Worm (Caenorhabditis elegans) whole organism, early embryonic: Measurements from ENCODE around the gene nhr-118.

ENCODE experiments used
- B0310.2 ChIP-seq: sonication (generic microtip); optimal IDR thresholded peaks from 2 replicates; lab custom pipeline; 2016; ENCODE audit warnings: mild to moderate bottlenecking, missing genetic modification characterization, missing compliant biosample characterization
- F13C5.2 ChIP-seq: sonication (generic microtip); optimal IDR thresholded peaks from 2 replicates; lab custom pipeline; 2017; ENCODE audit warnings: mild to moderate bottlenecking, missing genetic modification characterization, inconsistent platforms, missing compliant biosample characterization
- aly-1 ChIP-seq: sonication (generic microtip); optimal IDR thresholded peaks from 2 replicates; lab custom pipeline; 2016; ENCODE audit warnings: missing genetic modification characterization, missing compliant biosample characterization
- ama-1 ChIP-seq: fragments of 150-350 bp; optimal IDR thresholded peaks from 2 replicates; lab custom pipeline; 2014
- ceh-13 ChIP-seq: fragments of 200-800 bp; sonication (Bioruptor generic); optimal IDR thresholded peaks from 2 replicates; lab custom pipeline; 2018; ENCODE audit warnings: mild to moderate bottlenecking, missing genetic modification characterization, missing compliant biosample characterization
- ceh-36 ChIP-seq: sonication (generic microtip); optimal IDR thresholded peaks from 2 replicates; lab custom pipeline; 2016; ENCODE audit warnings: missing genetic modification characterization, inconsistent platforms, missing compliant biosample characterization
- ets-7 ChIP-seq: sonication (generic microtip); optimal IDR thresholded peaks from 2 replicates; lab custom pipeline; 2016; ENCODE audit warnings: missing genotype, missing genetic modification characterization, missing compliant biosample characterization
- flt-1 ChIP-seq: fragments of 200-800 bp; sonication (Bioruptor generic); IDR thresholded peaks from 2 replicates; pipeline ENCODE4 v1.3.6; 2022; ENCODE audit warnings: missing genetic modification characterization, missing compliant biosample characterization
- hmbx-1 ChIP-seq: sonication (generic microtip); optimal IDR thresholded peaks from 2 replicates; lab custom pipeline; 2016; ENCODE audit warnings: mild to moderate bottlenecking, missing genetic modification characterization, missing compliant biosample characterization
- hmg-4 ChIP-seq: fragments of 200-800 bp; sonication (Bioruptor generic); optimal IDR thresholded peaks from 2 replicates; lab custom pipeline; 2018; ENCODE audit warnings: mild to moderate bottlenecking, missing genetic modification characterization, missing compliant biosample characterization
- hnd-1 ChIP-seq: sonication (generic microtip); optimal IDR thresholded peaks from 2 replicates; lab custom pipeline; 2016; ENCODE audit warnings: missing genetic modification characterization, missing compliant biosample characterization
- pes-1 ChIP-seq: fragments of 200-800 bp; sonication (Bioruptor generic); IDR thresholded peaks from 2 replicates; pipeline ENCODE4 v1.3.6; 2022; ENCODE audit warnings: missing genetic modification reagents, missing genetic modification characterization, missing compliant biosample characterization
- scrt-1 ChIP-seq: fragments of 200-800 bp; sonication (Bioruptor generic); IDR thresholded peaks from 2 replicates; pipeline ENCODE4 v1.3.6; 2022; ENCODE audit warnings: missing genetic modification characterization, missing compliant biosample characterization
- sea-1 ChIP-seq: fragments of 200-800 bp; sonication (Bioruptor generic); conservative IDR thresholded peaks from 2 replicates; pipeline ENCODE4 v1.3.6; 2022; ENCODE audit warnings: missing genetic modification characterization, missing compliant biosample characterization
- tbx-11 ChIP-seq: fragments of 200-800 bp; sonication (Bioruptor generic); IDR thresholded peaks from 2 replicates; pipeline ENCODE4 v1.3.6; 2022; ENCODE audit warnings: missing genetic modification characterization, missing compliant biosample characterization
- tbx-37 ChIP-seq: fragments of 200-800 bp; sonication (Bioruptor generic); conservative IDR thresholded peaks from 2 replicates; pipeline ENCODE4 v1.3.6; 2022; ENCODE audit warnings: missing genetic modification reagents, missing genetic modification characterization, missing compliant biosample characterization
- tra-4 ChIP-seq: sonication (generic microtip); optimal IDR thresholded peaks from 2 replicates; lab custom pipeline; 2017; ENCODE audit warnings: missing genetic modification characterization, missing compliant biosample characterization

The nhr-118 gene

DNA sequence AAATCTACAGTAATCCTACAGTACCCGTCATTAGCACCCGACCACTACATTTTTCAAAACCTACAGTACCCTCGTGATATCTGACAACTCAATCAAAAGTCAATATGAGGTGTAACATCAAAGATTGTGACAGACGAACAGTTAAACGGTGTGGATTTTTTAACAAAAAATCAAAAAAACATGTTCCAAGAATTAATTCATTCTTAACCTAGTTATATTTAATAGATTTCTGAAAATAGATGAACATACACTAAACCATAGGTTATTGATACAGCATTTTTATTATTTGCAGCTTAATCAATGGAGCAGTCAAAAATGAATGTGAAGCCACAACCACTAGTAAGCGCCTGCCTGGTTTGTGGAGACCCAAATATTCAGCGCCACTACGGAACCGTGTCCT is at the start of gene nhr-118:
TSS of gene nhr-118 (plus strand) at position 301 of the 400 bp plus-strand sequence.
- TF ChIP-seq flt-1 (GFP tag; lab: Robert Waterston, UW) (no peak), aly-1 (tag; lab: Kevin White, UChicago) (no peak), scrt-1 (GFP tag; lab: Robert Waterston, UW) (no peak), ceh-36 (tag; lab: Kevin White, UChicago) (no peak), hmg-4 (GFP tag; lab: Kevin White, UChicago) (no peak), ama-1 (lab: Kevin White, UChicago) (no peak), tra-4 (no peak), ets-7 (tag; lab: Kevin White, UChicago) (no peak), hmbx-1 (no peak), sea-1 (GFP tag; lab: Robert Waterston, UW) (no peak), tbx-37 (GFP tag; lab: Robert Waterston, UW) (no peak), hnd-1 (tag; lab: Kevin White, UChicago) (no peak), B0310.2 (tag; lab: Kevin White, UChicago) (no peak), ceh-13 (GFP tag; lab: Kevin White, UChicago) (no peak), pes-1 (no peak), tbx-11 (GFP tag; lab: Robert Waterston, UW) (no peak)

DNA sequence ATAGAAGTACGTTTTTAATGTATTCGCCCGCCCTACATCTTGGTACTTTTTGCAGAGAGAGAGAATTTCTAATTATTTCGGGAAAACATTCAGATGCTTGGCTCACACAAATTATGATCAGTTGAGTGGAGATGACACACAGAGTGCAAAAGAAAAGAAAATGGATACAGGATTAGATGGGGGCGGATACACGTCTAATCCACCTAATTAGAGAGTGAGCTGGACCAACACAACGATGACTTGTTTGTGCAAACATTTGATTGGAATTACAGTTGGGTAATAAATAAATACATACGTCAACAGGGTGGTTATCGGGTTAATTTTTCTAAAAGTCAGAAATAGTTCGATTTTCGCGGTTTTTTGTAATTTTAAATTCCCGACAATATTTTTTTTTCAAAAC is 48.5 kb upstream of the nhr-118 start:
- TF ChIP-seq hmg-4 (GFP tag; lab: Kevin White, UChicago) (no peak), aly-1 (tag; lab: Kevin White, UChicago) (no peak), scrt-1 (GFP tag; lab: Robert Waterston, UW) (no peak), ets-7 (tag; lab: Kevin White, UChicago) (no peak), tbx-37 (GFP tag; lab: Robert Waterston, UW) (no peak), hnd-1 (tag; lab: Kevin White, UChicago) (no peak)

DNA sequence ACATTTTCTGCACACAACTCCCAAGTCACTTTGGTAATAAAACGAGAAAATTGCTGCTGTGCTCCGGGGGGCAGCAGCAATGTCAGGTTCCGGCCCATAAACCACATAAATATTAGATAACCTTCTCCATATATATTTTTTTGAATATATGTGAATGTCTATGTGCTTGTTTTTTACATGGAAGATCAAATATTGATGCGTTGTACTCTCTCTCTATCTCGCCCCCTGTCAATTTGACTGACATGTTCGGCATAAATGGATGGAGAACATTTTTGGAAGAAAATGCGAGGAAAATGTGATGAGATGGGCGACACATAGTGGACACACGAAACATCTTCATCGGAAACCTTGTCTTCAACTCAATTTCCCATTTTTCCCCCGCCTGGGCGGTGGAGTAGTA is 47.6 kb upstream of the nhr-118 start:
- no peak for TF ChIP-seq tbx-11 (GFP tag; lab: Robert Waterston, UW)
- TF ChIP-seq ceh-13 (GFP tag; lab: Kevin White, UChicago), result no peak
- TF ChIP-seq hmg-4 (GFP tag; lab: Kevin White, UChicago), result no peak
- no peak for TF ChIP-seq B0310.2 (tag; lab: Kevin White, UChicago)
- TF ChIP-seq ama-1 (lab: Kevin White, UChicago), result no peak
- TF ChIP-seq flt-1 (GFP tag; lab: Robert Waterston, UW), result no peak
- no peak for TF ChIP-seq F13C5.2 (tag; lab: Kevin White, UChicago)
- TF ChIP-seq pes-1, result no peak
- TF ChIP-seq ets-7 (tag; lab: Kevin White, UChicago), result no peak
- TF ChIP-seq sea-1 (GFP tag; lab: Robert Waterston, UW), result no peak

DNA sequence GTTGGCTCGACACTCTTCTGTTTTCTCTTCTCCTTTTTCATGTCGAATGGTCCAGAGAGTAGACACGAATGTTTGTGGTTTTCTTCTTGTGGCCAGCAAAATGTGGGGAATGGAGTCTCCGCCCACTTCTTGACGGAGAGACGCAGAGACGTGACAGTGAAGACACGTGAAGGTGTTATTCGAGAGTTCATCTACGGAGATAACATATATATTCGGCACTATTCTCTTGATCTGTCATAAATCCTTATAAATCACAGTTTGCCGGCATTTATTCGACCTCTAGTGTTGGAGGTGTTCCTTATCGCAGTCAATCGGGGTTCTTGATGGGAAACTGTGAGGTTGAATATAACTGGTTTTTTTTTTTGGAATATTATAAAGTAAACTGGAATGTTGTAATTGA is 46.1 kb upstream of the nhr-118 start, which contains the start of gene F32D1.3:
TSS of gene F32D1.3 (minus strand) at position 65 of the 400 bp plus-strand sequence.
- TF ChIP-seq F13C5.2 (tag; lab: Kevin White, UChicago) (no peak), ets-7 (tag; lab: Kevin White, UChicago) (no peak), hnd-1 (tag; lab: Kevin White, UChicago) (no peak)

DNA sequence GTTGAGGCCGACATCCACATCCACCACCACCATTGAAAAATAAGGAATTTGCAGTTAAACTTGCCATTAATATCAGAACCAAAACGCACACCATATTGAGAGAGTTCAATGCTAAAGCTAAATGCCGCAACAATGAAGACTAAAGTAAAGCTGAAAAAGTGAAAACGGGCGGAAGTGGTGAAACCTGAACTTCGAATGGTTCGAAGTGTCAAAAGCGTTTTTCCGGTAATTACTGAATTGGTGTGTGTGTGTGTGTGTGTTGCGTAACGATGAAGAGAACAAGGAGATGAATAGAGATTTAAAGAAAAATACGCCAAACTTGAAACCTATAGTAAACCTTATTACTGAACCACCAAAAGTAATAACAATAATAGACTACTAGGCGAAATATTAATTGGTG is 43.1 kb upstream of the nhr-118 start, which contains the start of gene grl-13:
TSS of gene grl-13 (minus strand) at position 101 of the 400 bp plus-strand sequence.
- no peak for TF ChIP-seq hmbx-1
- no peak for TF ChIP-seq scrt-1 (GFP tag; lab: Robert Waterston, UW)
- no peak for TF ChIP-seq tbx-11 (GFP tag; lab: Robert Waterston, UW)
- TF ChIP-seq tbx-37 (GFP tag; lab: Robert Waterston, UW), result no peak
- no peak for TF ChIP-seq hmg-4 (GFP tag; lab: Kevin White, UChicago)
- no peak for TF ChIP-seq ceh-13 (GFP tag; lab: Kevin White, UChicago)

DNA sequence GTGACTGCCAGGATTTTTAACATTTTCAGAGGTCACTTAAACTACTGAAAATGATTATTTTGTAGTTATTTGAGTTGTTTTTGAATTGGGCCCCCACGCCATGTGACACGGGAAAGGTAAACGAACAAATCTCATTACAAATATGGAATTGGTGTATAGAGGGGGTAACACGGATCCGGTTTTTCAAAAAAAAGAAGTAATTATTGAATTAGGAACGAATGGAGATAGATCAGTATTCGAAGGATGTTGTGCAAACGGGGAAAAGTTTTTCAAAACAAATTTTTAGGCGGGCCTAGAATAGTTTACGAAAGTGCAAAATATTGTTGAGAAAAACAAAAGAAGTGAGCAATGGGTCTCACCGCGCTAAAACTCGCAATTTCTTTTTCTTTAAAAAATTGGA is 41.2 kb upstream of the nhr-118 start, which contains the start of gene F32D1.11:
TSS of gene F32D1.11 (minus strand) at position 101 of the 400 bp plus-strand sequence.
- TF ChIP-seq sea-1 (GFP tag; lab: Robert Waterston, UW), result no peak
- TF ChIP-seq hmbx-1, result no peak
- no peak for TF ChIP-seq B0310.2 (tag; lab: Kevin White, UChicago)
- no peak for TF ChIP-seq ceh-13 (GFP tag; lab: Kevin White, UChicago)
- no peak for TF ChIP-seq ceh-36 (tag; lab: Kevin White, UChicago)
- TF ChIP-seq hmg-4 (GFP tag; lab: Kevin White, UChicago), result no peak
- TF ChIP-seq ets-7 (tag; lab: Kevin White, UChicago), result no peak
- TF ChIP-seq aly-1 (tag; lab: Kevin White, UChicago), result no peak
- no peak for TF ChIP-seq flt-1 (GFP tag; lab: Robert Waterston, UW)

DNA sequence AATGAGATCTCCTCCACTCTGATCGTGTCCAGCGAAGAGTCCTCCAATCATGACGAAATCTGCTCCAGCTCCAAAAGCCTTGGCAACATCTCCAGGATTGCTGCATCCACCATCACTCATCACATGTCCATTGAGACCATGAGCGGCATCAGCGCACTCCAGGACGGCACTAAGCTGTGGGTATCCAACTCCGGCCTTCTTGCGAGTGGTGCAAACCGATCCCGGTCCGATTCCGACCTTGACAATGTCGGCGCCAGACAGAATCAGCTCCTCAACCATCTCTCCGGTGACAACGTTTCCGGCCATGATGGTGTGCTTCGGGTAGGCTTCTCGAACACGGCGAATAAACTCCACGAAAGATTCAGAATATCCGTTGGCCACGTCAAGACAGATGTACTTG is 37.1 kb upstream of the nhr-118 start:
- TF ChIP-seq F13C5.2 (tag; lab: Kevin White, UChicago) (no peak), aly-1 (tag; lab: Kevin White, UChicago) (no peak), ets-7 (tag; lab: Kevin White, UChicago) (no peak), ceh-36 (tag; lab: Kevin White, UChicago) (no peak), tbx-11 (GFP tag; lab: Robert Waterston, UW) (no peak), B0310.2 (tag; lab: Kevin White, UChicago) (no peak), scrt-1 (GFP tag; lab: Robert Waterston, UW) (no peak), pes-1 (no peak), hnd-1 (tag; lab: Kevin White, UChicago) (no peak), tbx-37 (GFP tag; lab: Robert Waterston, UW) (no peak)
